Fruit fly (Drosophila melanogaster) whole organism, embryonic: ENCODE results near the gene Reepl1.

Source experiments
- NK7.1 ChIP-seq: fragments of 200-800 bp; sonication (Bioruptor generic); optimal IDR thresholded peaks from 3 replicates; lab custom pipeline; 2016; ENCODE audit warnings: missing biosample characterization, missing genetic modification characterization
- Neu2 ChIP-seq: fragments of 200-800 bp; sonication (Bioruptor generic); optimal IDR thresholded peaks from 3 replicates; lab custom pipeline; 2016; ENCODE audit warnings: missing biosample characterization, missing genetic modification characterization, borderline replicate concordance
- Optix ChIP-seq: fragments of 200-800 bp; sonication (Bioruptor generic); IDR thresholded peaks from 3 replicates; pipeline ENCODE4 v1.3.6; 2022; ENCODE audit warnings: missing biosample characterization, missing genetic modification characterization
- tup ChIP-seq: fragments of 200-800 bp; sonication (Bioruptor generic); optimal IDR thresholded peaks from 2 replicates; lab custom pipeline; 2016; ENCODE audit warnings: missing biosample characterization, mild to moderate bottlenecking, missing genetic modification characterization, moderate library complexity

DNA sequence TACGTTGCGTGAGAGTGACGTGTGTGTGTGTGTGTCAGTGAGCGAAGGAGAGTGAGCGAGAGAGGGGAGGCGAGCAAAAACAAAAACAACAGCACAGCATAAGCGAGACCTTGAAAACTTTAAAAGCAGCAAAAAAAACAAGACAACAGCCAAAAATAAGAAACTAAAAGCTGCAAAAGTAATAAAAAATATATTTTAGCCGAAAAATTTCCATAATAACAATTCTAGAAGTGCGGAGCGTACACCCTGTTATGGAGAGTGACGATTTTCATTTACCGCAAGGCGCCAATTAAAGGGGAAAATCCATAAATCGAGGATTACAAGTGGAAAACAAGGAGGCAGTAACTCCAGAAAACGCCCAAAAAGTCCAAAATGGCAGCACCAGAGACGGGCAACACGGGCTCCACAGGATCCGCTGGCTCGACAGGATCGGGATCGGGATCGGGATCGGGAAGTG, 44.0 kb downstream of the Reepl1 start:
- TF ChIP-seq Neu2 = no peak
- no peak for TF ChIP-seq tup (GFP tag; lab: Kevin White, UChicago)
- no peak for TF ChIP-seq NK7.1 (GFP tag; lab: Kevin White, UChicago)
- no peak for TF ChIP-seq Optix (GFP tag; lab: Robert Waterston, UW)
